Fruit fly (Drosophila melanogaster): Measurements from ENCODE around the gene CG17328.
A peak's percentile ranks its signal among the peaks of the same experiment; 100 is the strongest.

DNA sequence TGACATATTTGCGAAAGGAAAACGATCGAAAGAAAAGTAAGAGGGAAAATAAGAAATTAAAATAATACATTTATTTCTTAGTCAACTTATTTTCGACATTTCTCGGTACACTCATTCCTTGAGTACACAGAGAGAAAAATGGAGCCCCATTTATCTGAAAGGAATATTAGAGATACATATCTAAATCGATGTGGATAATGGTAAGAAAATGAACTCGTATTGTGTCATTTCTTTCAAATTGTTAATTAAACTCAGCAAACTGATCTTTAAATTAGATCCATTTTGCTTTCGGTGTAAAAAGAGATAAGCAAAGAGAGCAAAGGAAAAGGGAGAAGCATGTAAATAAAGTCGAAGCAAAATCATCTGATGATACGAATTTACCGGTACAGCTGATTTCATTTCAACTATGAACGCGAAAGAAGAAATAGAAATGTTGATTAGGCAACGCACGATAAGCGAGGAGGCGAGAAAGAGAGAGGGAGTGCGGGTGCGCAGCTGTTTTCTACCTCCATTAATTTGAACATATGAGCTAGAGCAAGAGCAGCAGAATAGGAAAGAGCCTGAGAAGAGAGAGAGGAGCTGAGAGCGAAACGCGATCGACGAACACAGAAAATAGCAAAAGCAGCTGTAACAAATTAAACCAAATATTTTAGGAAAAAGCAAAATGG lies 13.9 kb upstream of the CG17328 start:
- TF ChIP-seq CG33017 (tag; optimal IDR thresholded peaks at IDR 0.05) (peak; percentile 86), Mnt (GFP tag; optimal IDR thresholded peaks at IDR 0.05) (peak; percentile 21), tj (GFP tag; optimal IDR thresholded peaks at IDR 0.05) (no peak), CG7101 (tag; optimal IDR thresholded peaks at IDR 0.05) (peak; percentile 83)

All from whole organism, adult.